Worm (Caenorhabditis elegans): ENCODE data around the gene zhit-1.

Gene zhit-1

ce11 chrV:5596391-5597030 is at the start of gene zhit-1:
Gene zhit-1, minus strand, starts transcription at chrV:5596551.
- no peak for TF ChIP-seq flt-1 (GFP tag; IDR thresholded peaks at IDR 0.05)
- no peak for TF ChIP-seq T22C8.4 (GFP tag; IDR thresholded peaks at IDR 0.05)

- TF ChIP-seq cog-1 (tag; optimal IDR thresholded peaks at IDR 0.05) (no peak), ref-1 (GFP tag; conservative IDR thresholded peaks at IDR 0.05) (no peak), T22C8.4 (GFP tag; IDR thresholded peaks at IDR 0.05) (no peak), klf-2 (GFP tag; conservative IDR thresholded peaks at IDR 0.05) (no peak)
Observed at ce11 chrV:5644171-5644570, 47.8 kb upstream of the zhit-1 start, which contains the start of gene srx-117. Gene srx-117, plus strand, starts transcription at chrV:5644471.

ce11 chrV:5634445-5634844 is 38.1 kb upstream of the zhit-1 start:
- TF ChIP-seq klf-2 (GFP tag; conservative IDR thresholded peaks at IDR 0.05) (no peak), tab-1 (GFP tag; IDR thresholded peaks at IDR 0.05) (no peak), med-1 (GFP tag; optimal IDR thresholded peaks at IDR 0.05; ENCODE audit: insufficient read depth) (no peak), ztf-23 (GFP tag; IDR thresholded peaks at IDR 0.05) (no peak), T22C8.4 (GFP tag; IDR thresholded peaks at IDR 0.05) (no peak), flt-1 (GFP tag; IDR thresholded peaks at IDR 0.05) (no peak), cog-1 (tag; optimal IDR thresholded peaks at IDR 0.05) (no peak)

- no peak for TF ChIP-seq tab-1 (GFP tag; IDR thresholded peaks at IDR 0.05)
- no peak for TF ChIP-seq ref-1 (GFP tag; conservative IDR thresholded peaks at IDR 0.05)
- TF ChIP-seq ztf-23 (GFP tag; IDR thresholded peaks at IDR 0.05) = no peak
- no peak for TF ChIP-seq klf-2 (GFP tag; conservative IDR thresholded peaks at IDR 0.05)
- TF ChIP-seq T22C8.4 (GFP tag; IDR thresholded peaks at IDR 0.05) = no peak
- TF ChIP-seq flt-1 (GFP tag; IDR thresholded peaks at IDR 0.05) = no peak
- TF ChIP-seq ztf-29 (GFP tag; IDR thresholded peaks at IDR 0.05) = no peak
- no peak for TF ChIP-seq med-1 (GFP tag; optimal IDR thresholded peaks at IDR 0.05; ENCODE audit: insufficient read depth)
- no peak for TF ChIP-seq cog-1 (tag; optimal IDR thresholded peaks at IDR 0.05)
Observed at ce11 chrV:5630792-5631191, 34.4 kb upstream of the zhit-1 start, which contains the start of gene acy-4. Gene acy-4, minus strand, starts transcription at chrV:5630892.

ce11 chrV:5628014-5628413 is 31.7 kb upstream of the zhit-1 start:
- no peak for TF ChIP-seq ztf-23 (GFP tag; IDR thresholded peaks at IDR 0.05)
- no peak for TF ChIP-seq cog-1 (tag; optimal IDR thresholded peaks at IDR 0.05)
- TF ChIP-seq T22C8.4 (GFP tag; IDR thresholded peaks at IDR 0.05) = no peak
- no peak for TF ChIP-seq ztf-29 (GFP tag; IDR thresholded peaks at IDR 0.05)
- TF ChIP-seq med-1 (GFP tag; optimal IDR thresholded peaks at IDR 0.05; ENCODE audit: insufficient read depth) = no peak
- no peak for TF ChIP-seq klf-2 (GFP tag; conservative IDR thresholded peaks at IDR 0.05)
- TF ChIP-seq flt-1 (GFP tag; IDR thresholded peaks at IDR 0.05) = no peak
- TF ChIP-seq tab-1 (GFP tag; IDR thresholded peaks at IDR 0.05) = no peak
- no peak for TF ChIP-seq ref-1 (GFP tag; conservative IDR thresholded peaks at IDR 0.05)

ce11 chrV:5621390-5621789 is 25.0 kb upstream of the zhit-1 start, which contains the start of gene M03E7.1:
Gene M03E7.1, plus strand, starts transcription at chrV:5621690.
- TF ChIP-seq ztf-23 (GFP tag; IDR thresholded peaks at IDR 0.05) (no peak), ztf-29 (GFP tag; IDR thresholded peaks at IDR 0.05) (no peak), cog-1 (tag; optimal IDR thresholded peaks at IDR 0.05) (no peak), tab-1 (GFP tag; IDR thresholded peaks at IDR 0.05) (no peak), med-1 (GFP tag; optimal IDR thresholded peaks at IDR 0.05; ENCODE audit: insufficient read depth) (no peak), flt-1 (GFP tag; IDR thresholded peaks at IDR 0.05) (no peak), ref-1 (GFP tag; conservative IDR thresholded peaks at IDR 0.05) (no peak), klf-2 (GFP tag; conservative IDR thresholded peaks at IDR 0.05) (no peak)

- TF ChIP-seq klf-2 (GFP tag; conservative IDR thresholded peaks at IDR 0.05) (no peak), flt-1 (GFP tag; IDR thresholded peaks at IDR 0.05) (no peak), ztf-29 (GFP tag; IDR thresholded peaks at IDR 0.05) (no peak), ztf-23 (GFP tag; IDR thresholded peaks at IDR 0.05) (no peak), T22C8.4 (GFP tag; IDR thresholded peaks at IDR 0.05) (no peak), ref-1 (GFP tag; conservative IDR thresholded peaks at IDR 0.05) (no peak), med-1 (GFP tag; optimal IDR thresholded peaks at IDR 0.05; ENCODE audit: insufficient read depth) (no peak), cog-1 (tag; optimal IDR thresholded peaks at IDR 0.05) (no peak)
Observed at ce11 chrV:5620040-5620439, 23.7 kb upstream of the zhit-1 start, which contains the start of gene memb-2. Gene memb-2, minus strand, starts transcription at chrV:5620140.

- TF ChIP-seq tab-1 (GFP tag; IDR thresholded peaks at IDR 0.05) (no peak), med-1 (GFP tag; optimal IDR thresholded peaks at IDR 0.05; ENCODE audit: insufficient read depth) (no peak), cog-1 (tag; optimal IDR thresholded peaks at IDR 0.05) (no peak), ztf-29 (GFP tag; IDR thresholded peaks at IDR 0.05) (no peak), flt-1 (GFP tag; IDR thresholded peaks at IDR 0.05) (no peak), klf-2 (GFP tag; conservative IDR thresholded peaks at IDR 0.05) (no peak), ztf-23 (GFP tag; IDR thresholded peaks at IDR 0.05) (no peak), ref-1 (GFP tag; conservative IDR thresholded peaks at IDR 0.05) (no peak), T22C8.4 (GFP tag; IDR thresholded peaks at IDR 0.05) (no peak)
Observed at ce11 chrV:5619372-5619771, 23.0 kb upstream of the zhit-1 start.

- TF ChIP-seq ztf-23 (GFP tag; IDR thresholded peaks at IDR 0.05) (no peak), ztf-29 (GFP tag; IDR thresholded peaks at IDR 0.05) (no peak), flt-1 (GFP tag; IDR thresholded peaks at IDR 0.05) (no peak), med-1 (GFP tag; optimal IDR thresholded peaks at IDR 0.05; ENCODE audit: insufficient read depth) (no peak), cog-1 (tag; optimal IDR thresholded peaks at IDR 0.05) (no peak), ref-1 (GFP tag; conservative IDR thresholded peaks at IDR 0.05) (no peak), tab-1 (GFP tag; IDR thresholded peaks at IDR 0.05) (no peak), klf-2 (GFP tag; conservative IDR thresholded peaks at IDR 0.05) (no peak), T22C8.4 (GFP tag; IDR thresholded peaks at IDR 0.05) (no peak)
Observed at ce11 chrV:5617301-5617700, 20.9 kb upstream of the zhit-1 start, which contains the start of gene M03E7.2. Gene M03E7.2, plus strand, starts transcription at chrV:5617601.

ce11 chrV:5614724-5615123 is 18.4 kb upstream of the zhit-1 start, which contains the start of gene M03E7.3:
Gene M03E7.3, plus strand, starts transcription at chrV:5615024.
- no peak for TF ChIP-seq ref-1 (GFP tag; conservative IDR thresholded peaks at IDR 0.05)
- TF ChIP-seq ztf-23 (GFP tag; IDR thresholded peaks at IDR 0.05) = no peak
- TF ChIP-seq med-1 (GFP tag; optimal IDR thresholded peaks at IDR 0.05; ENCODE audit: insufficient read depth) = no peak
- TF ChIP-seq T22C8.4 (GFP tag; IDR thresholded peaks at IDR 0.05) = no peak
